Fruit fly (Drosophila melanogaster): Measurements from ENCODE around the gene CG17734.

- TF ChIP-seq Dfd (GFP tag; optimal IDR thresholded peaks at IDR 0.05) (no peak), croc (GFP tag; conservative IDR thresholded peaks at IDR 0.05) (no peak), CG13123 (GFP tag; optimal IDR thresholded peaks at IDR 0.05) (no peak), NC2β (GFP tag; optimal IDR thresholded peaks at IDR 0.05) (no peak), dpn (GFP tag; optimal IDR thresholded peaks at IDR 0.05) (no peak), Rx (GFP tag; IDR thresholded peaks at IDR 0.05) (no peak), E2f1 (GFP tag; IDR thresholded peaks at IDR 0.05) (no peak)
Measured at dm6 chr3R:11270574-11270973, 26.8 kb upstream of the CG17734 start.
